Fruit fly (Drosophila melanogaster) whole organism, pupa: ENCODE data around the gene ras.

Source experiments
- CG10348 ChIP-seq: fragments of 200-800 bp; sonication (Bioruptor generic); IDR thresholded peaks from 2 replicates; pipeline ENCODE4 v1.3.6; 2022; ENCODE audit warnings: missing biosample characterization, missing genetic modification characterization
- CG12605 ChIP-seq: fragments of 200-800 bp; sonication (Bioruptor generic); IDR thresholded peaks from 2 replicates; pipeline ENCODE4 v1.3.6; 2022; ENCODE audit warnings: missing biosample characterization, missing genetic modification characterization
- CG13204 ChIP-seq: fragments of 200-800 bp; sonication (Bioruptor generic); optimal IDR thresholded peaks from 2 replicates; lab custom pipeline; 2018; ENCODE audit warnings: missing biosample characterization, mild to moderate bottlenecking, missing genetic modification characterization, moderate library complexity
- CG14655 ChIP-seq: fragments of 200-800 bp; sonication (Bioruptor generic); optimal IDR thresholded peaks from 3 replicates; lab custom pipeline; 2017; ENCODE audit warnings: mild to moderate bottlenecking, missing biosample characterization, missing genetic modification reagents, missing genetic modification characterization
- CG15710 ChIP-seq: fragments of 200-800 bp; sonication (Bioruptor generic); optimal IDR thresholded peaks from 2 replicates; lab custom pipeline; 2018; ENCODE audit warnings: missing biosample characterization, mild to moderate bottlenecking, missing genetic modification characterization, moderate library complexity
- CG17806 ChIP-seq: fragments of 200-800 bp; sonication (Bioruptor generic); optimal IDR thresholded peaks from 2 replicates; lab custom pipeline; 2018; ENCODE audit warnings: missing biosample characterization, mild to moderate bottlenecking, missing genetic modification characterization, moderate library complexity
- CG32121 ChIP-seq: fragments of 200-800 bp; sonication (Bioruptor generic); IDR thresholded peaks from 2 replicates; pipeline ENCODE4 v1.3.6; 2022; ENCODE audit warnings: missing biosample characterization, missing genetic modification characterization
- CG34367 ChIP-seq: fragments of 200-800 bp; sonication (Bioruptor generic); optimal IDR thresholded peaks from 2 replicates; lab custom pipeline; 2018; ENCODE audit warnings: missing biosample characterization, mild to moderate bottlenecking, missing genetic modification characterization
- CG4496 ChIP-seq: fragments of 200-800 bp; sonication (Bioruptor generic); IDR thresholded peaks from 3 replicates; pipeline ENCODE4 v1.3.6; 2022; ENCODE audit warnings: missing biosample characterization, missing genetic modification characterization
- CG8159 ChIP-seq: fragments of 200-800 bp; sonication (Bioruptor generic); optimal IDR thresholded peaks from 3 replicates; lab custom pipeline; 2018; ENCODE audit warnings: missing biosample characterization, mild to moderate bottlenecking, missing genetic modification characterization, moderate library complexity
- CG8301 ChIP-seq: fragments of 200-800 bp; sonication (Bioruptor generic); optimal IDR thresholded peaks from 2 replicates; lab custom pipeline; 2018; ENCODE audit warnings: missing biosample characterization, mild to moderate bottlenecking, missing genetic modification characterization
- CG9948 ChIP-seq: fragments of 200-800 bp; sonication (Bioruptor generic); optimal IDR thresholded peaks from 2 replicates; lab custom pipeline; 2018; ENCODE audit warnings: missing biosample characterization, mild to moderate bottlenecking, missing genetic modification characterization, moderate library complexity
- D1 ChIP-seq: fragments of 200-800 bp; sonication (Bioruptor generic); optimal IDR thresholded peaks from 2 replicates; lab custom pipeline; 2018; ENCODE audit warnings: missing biosample characterization, mild to moderate bottlenecking, missing genetic modification characterization, moderate library complexity
- EcR ChIP-seq: fragments of 200-800 bp; sonication (Bioruptor generic); optimal IDR thresholded peaks from 3 replicates; lab custom pipeline; 2019; ENCODE audit warnings: missing biosample characterization, missing genetic modification characterization, mild to moderate bottlenecking, moderate library complexity, missing genetic modification reagents
- Ets98B ChIP-seq: fragments of 200-800 bp; sonication (Bioruptor generic); IDR thresholded peaks from 2 replicates; pipeline ENCODE4 v1.3.6; 2022; ENCODE audit warnings: missing biosample characterization, missing genetic modification characterization
- Pif1A ChIP-seq: fragments of 200-800 bp; sonication (Bioruptor generic); optimal IDR thresholded peaks from 3 replicates; lab custom pipeline; 2016; ENCODE audit warnings: missing biosample characterization, missing genetic modification characterization
- Pif1B ChIP-seq: fragments of 200-800 bp; sonication (Bioruptor generic); optimal IDR thresholded peaks from 3 replicates; lab custom pipeline; 2016; ENCODE audit warnings: missing biosample characterization, missing genetic modification characterization
- Snoo ChIP-seq: fragments of 200-800 bp; sonication (Bioruptor generic); optimal IDR thresholded peaks from 3 replicates; lab custom pipeline; 2017; ENCODE audit warnings: missing biosample characterization, mild to moderate bottlenecking, missing genetic modification characterization, inconsistent platforms
- fd96Ca ChIP-seq: fragments of 200-800 bp; sonication (Bioruptor generic); IDR thresholded peaks from 3 replicates; pipeline ENCODE4 v1.3.6; 2022; ENCODE audit warnings: missing biosample characterization, missing genetic modification characterization
- gl ChIP-seq: fragments of 200-800 bp; sonication (Bioruptor generic); optimal IDR thresholded peaks from 2 replicates; lab custom pipeline; 2018; ENCODE audit warnings: missing biosample characterization, mild to moderate bottlenecking, missing genetic modification characterization
- rn ChIP-seq: fragments of 200-800 bp; sonication (Bioruptor generic); IDR thresholded peaks from 2 replicates; pipeline ENCODE4 v1.3.6; 2022; ENCODE audit warnings: missing biosample characterization, missing genetic modification characterization

ras gene

DNA sequence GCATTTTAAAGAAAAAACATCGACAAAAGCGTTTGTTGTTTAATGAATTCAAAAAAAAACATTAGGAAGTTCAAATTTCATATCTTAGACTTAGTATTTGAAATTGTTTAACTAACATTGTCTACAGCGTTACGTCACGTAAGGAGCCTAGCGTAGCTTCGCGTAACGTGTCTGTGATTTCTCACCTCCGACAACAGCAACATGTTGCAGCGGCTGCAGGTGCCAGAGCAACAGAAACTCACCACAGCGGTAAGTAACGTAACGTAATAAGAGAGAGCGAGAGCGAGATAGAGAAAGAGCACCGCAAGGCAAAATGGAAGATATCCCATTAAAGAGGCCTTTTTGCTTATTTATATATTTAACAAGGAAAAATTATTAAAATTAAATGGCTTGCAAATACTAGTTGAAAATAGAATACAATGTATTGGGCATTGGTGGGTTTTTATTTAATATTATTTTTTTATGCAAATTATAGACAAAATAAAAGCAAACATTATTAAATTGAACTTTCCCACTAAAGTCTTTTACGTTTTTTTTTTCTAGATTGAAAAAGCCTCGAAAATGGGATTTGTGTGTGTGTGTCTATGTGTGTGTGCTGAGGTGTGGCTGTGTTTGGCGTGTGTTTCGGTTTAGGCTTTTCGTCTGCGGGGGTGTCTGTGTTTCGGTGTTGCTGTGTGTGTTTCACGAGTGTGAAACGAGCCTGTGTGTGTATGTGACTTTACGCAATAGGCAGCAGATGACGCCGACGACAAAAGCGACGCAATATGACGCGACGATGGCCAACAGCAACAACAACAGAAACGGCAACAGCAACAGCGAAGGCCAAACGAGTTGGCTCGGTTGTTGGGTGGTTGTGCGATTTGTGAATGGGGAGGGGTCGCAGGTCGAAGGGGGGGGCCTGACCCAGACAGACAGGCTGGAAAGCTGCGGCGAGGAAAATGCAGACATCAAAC, 14.1 kb upstream of the ras start:
- TF ChIP-seq CG32121 (GFP tag; lab: Robert Waterston, UW) (0 out of 2 replicates have a peak, but pooled peaks have one; percentile 15), CG14655 (no peak)

DNA sequence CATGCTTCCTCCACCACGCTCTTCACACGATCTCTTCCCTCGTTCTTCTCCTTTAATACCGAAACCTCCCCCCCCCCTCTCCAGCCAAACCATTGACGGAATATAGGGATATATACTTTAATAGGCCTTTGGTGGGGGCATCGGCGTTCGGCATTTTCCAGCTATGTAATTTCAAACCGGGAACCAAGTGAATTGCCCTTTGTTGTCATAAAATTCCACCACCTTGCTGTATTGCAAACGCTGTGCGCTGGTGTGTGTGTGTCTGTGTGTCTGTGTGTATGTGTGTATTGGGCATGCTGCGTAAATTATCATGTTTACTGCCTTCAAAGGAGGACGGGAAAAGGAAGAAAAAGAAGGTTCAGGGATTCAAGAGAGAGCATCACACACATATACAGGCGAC, 12.9 kb upstream of the ras start:
- TF ChIP-seq rn (GFP tag; lab: Robert Waterston, UW) (no peak), CG8301 (tag; lab: Kevin White, UChicago) (no peak), Snoo (tag; lab: Kevin White, UChicago) (no peak), CG32121 (GFP tag; lab: Robert Waterston, UW) (no peak), CG12605 (no peak)
- TF ChIP-seq, all 21 proteins: peak for 0

DNA sequence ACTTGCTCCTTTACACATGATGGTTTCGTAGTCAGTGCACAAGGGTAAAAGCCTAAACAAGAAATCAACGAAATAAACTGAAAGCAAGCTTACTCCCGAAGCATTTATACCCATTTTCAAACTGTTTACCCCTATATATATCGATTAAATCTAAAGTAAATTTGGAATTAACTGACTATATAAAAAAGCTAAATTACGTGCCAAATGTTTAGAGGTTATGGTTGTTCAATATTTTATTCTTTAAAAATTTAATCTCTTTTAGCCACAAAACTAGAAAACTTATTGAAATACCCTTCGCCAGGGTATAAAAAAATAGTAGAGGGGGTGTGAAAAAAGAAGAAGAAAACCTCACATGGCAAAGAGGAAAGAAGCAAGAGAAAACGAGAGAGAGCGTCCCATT, 12.5 kb upstream of the ras start:
- TF ChIP-seq Snoo (tag; lab: Kevin White, UChicago) (peak; percentile 20), CG10348 (GFP tag; lab: Robert Waterston, UW) (no peak), gl (tag; lab: Kevin White, UChicago) (no peak), CG8301 (tag; lab: Kevin White, UChicago) (peak; percentile 27), CG34367 (tag; lab: Kevin White, UChicago) (peak; percentile 18), CG14655 (peak; percentile 42), CG9948 (tag; lab: Kevin White, UChicago) (peak; percentile 52), CG4496 (no peak), rn (GFP tag; lab: Robert Waterston, UW) (no peak), fd96Ca (no peak), CG12605 (no peak), Ets98B (no peak), CG13204 (no peak), CG8159 (tag; lab: Kevin White, UChicago) (peak; percentile 66), CG17806 (peak; percentile 46), Pif1B (no peak), EcR (GFP tag; lab: Kevin White, UChicago) (no peak), D1 (tag; lab: Kevin White, UChicago) (no peak), CG15710 (peak; percentile 50), Pif1A (GFP tag; lab: Kevin White, UChicago) (peak; percentile 27), CG32121 (GFP tag; lab: Robert Waterston, UW) (no peak)

DNA sequence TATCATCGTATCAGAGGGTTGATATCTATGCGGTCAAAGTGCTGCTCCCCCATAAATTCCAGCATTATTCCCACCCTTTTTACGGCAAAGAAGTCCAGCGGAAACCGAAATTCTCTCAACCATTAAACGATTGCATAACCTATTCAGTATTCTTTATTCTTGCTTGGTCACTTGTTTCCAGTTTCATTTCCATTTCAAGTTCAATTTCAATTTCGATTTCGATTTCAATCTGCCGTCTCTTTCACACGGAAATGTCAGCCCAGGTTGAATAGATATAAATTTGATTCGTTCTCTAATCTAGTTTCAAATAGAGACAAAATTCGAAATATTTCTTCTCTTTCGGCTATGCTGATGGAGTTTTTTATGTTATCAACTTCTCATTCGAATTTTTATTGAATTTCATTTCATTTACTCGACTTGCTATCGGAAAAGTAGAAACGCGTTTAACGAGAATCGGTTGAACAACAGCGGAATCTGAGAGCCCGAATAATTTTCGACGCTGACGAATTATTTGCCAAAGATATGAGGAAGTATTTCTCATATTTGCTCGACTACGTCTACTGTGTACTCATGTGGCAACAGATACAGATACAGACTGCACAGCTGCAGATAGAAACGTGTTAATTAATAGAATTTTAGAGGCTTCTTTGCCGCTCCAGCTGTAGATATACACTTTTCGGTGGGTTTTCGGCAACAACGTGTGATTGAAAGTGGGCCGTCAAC, 11.4 kb upstream of the ras start:
- TF ChIP-seq CG14655 (no peak), CG17806 (no peak), CG15710 (no peak), rn (GFP tag; lab: Robert Waterston, UW) (no peak), gl (tag; lab: Kevin White, UChicago) (no peak), CG12605 (no peak), EcR (GFP tag; lab: Kevin White, UChicago) (no peak), CG4496 (no peak), CG32121 (GFP tag; lab: Robert Waterston, UW) (no peak), CG10348 (GFP tag; lab: Robert Waterston, UW) (no peak), CG8159 (tag; lab: Kevin White, UChicago) (no peak), Pif1A (GFP tag; lab: Kevin White, UChicago) (no peak), D1 (tag; lab: Kevin White, UChicago) (no peak), CG34367 (tag; lab: Kevin White, UChicago) (no peak), Snoo (tag; lab: Kevin White, UChicago) (no peak), fd96Ca (no peak), Pif1B (no peak), CG9948 (tag; lab: Kevin White, UChicago) (no peak), Ets98B (no peak), CG13204 (no peak)

DNA sequence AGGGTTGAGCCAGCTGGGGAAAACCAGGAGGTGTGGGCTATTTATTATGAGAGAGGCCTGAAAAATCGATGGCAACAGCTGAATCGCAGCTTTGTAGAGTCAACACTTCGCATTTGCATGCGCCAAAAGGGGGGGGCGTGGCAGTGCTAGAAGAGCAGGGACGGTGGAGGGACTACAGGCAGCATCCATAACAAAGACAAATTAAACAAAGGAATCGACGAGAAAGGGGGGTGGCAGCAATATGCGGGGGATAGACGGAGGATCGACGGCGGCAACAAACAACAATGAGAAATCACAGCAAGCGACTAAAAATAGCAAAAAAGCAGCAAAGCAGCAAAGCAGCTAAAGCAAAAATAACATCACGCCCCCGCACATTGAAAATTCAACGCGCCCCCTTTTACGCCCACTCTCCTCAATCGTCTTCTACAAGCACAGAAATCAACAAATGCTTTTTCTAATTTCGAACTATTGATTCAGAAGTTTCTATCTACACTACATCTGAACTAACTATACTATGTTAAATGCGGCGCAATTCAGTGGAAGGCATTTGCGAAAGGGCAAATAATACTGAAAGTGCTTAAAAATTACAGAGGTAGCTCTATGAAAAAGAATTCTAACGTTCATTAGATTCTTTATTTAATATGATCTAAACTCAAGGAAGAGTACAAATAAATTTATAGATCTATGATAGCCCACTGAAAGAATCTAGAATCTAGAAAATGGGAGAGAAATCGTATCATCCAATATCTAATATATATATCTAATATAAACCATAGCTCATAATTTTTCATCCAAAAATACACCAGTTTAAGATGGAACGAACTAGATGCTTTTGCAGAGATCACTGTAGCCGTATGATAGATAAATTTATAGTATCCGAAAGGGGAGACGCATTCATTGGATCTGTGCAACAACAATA, 9.3 kb upstream of the ras start:
- TF ChIP-seq fd96Ca (0 out of 3 replicates have a peak, but pooled peaks have one; percentile 12), CG8301 (tag; lab: Kevin White, UChicago) (no peak)
- TF ChIP-seq, all 21 proteins: peak for 1
